Worm (Caenorhabditis elegans) whole organism, L4/young adult: ENCODE data around the gene oct-2.

Experiments used
- W03F9.2 ChIP-seq: fragments of 150-350 bp; optimal IDR thresholded peaks from 2 replicates; lab custom pipeline; 2014; ENCODE audit warnings: missing biosample characterization, missing genetic modification characterization
- dao-5 ChIP-seq: sonication (generic microtip); optimal IDR thresholded peaks from 2 replicates; lab custom pipeline; 2016; ENCODE audit warnings: missing genotype, missing genetic modification characterization, moderate library complexity, missing compliant biosample characterization
- him-1 ChIP-seq: sonication (generic microtip); optimal IDR thresholded peaks from 2 replicates; lab custom pipeline; 2016; ENCODE audit warnings: missing genotype, missing genetic modification reagents, missing genetic modification characterization, missing compliant biosample characterization

DNA sequence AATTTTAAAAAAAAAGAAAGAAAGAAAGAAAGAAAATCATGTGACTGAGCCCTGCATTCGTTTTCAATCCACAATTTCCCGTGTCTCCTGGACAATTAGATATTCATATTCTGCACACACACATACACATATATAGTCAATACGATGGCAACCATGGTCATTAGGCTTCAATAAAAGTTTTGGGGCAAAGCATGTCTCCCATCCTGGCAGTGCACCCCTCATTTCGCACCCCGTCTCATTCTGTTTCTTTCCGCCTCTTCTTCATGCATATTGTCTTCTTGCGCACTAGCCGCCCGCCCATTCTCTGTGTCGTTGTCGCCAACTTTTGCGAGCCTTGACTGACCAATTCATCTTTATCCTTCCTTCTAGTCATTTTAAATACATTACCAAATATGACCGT is 21.4 kb downstream of the oct-2 start:
- TF ChIP-seq dao-5 (tag; lab: Kevin White, UChicago) (no peak), W03F9.2 (no peak), him-1 (tag; lab: Kevin White, UChicago) (no peak)
